Fruit fly (Drosophila melanogaster): ENCODE results near the gene CG10650.

The CG10650 gene

dm6 chr2L:19034213-19034929 is 38.6 kb upstream of the CG10650 start, which contains the start of the genes mib2 and CG31800 (continued):
- peak; percentile 44; the same call in 1 of the 3 replicates for TF ChIP-seq row (GFP tag; IDR thresholded peaks at IDR 0.05)
- peak; percentile 16 for TF ChIP-seq CG8924 (tag; optimal IDR thresholded peaks at IDR 0.05)
- TF ChIP-seq CG5245 (GFP tag; optimal IDR thresholded peaks at IDR 0.05): no peak
- TF ChIP-seq dpn (GFP tag; optimal IDR thresholded peaks at IDR 0.05): peak in 1 of 2 experiments; percentile 0
- peak; percentile 79 for TF ChIP-seq unc-4 (GFP tag; IDR thresholded peaks at IDR 0.05; ENCODE audit: partially characterized antibody)
- peak; percentile 16 for TF ChIP-seq CG10267 (tag; optimal IDR thresholded peaks at IDR 0.05)
- TF ChIP-seq hbn (GFP tag; IDR thresholded peaks at IDR 0.05; ENCODE audit: partially characterized antibody): peak; percentile 55
- no peak for TF ChIP-seq ATbp (GFP tag; optimal IDR thresholded peaks at IDR 0.05)
- TF ChIP-seq lmd (GFP tag; IDR thresholded peaks at IDR 0.05): no peak
- peak; percentile 74 for TF ChIP-seq CG2129 (GFP tag; IDR thresholded peaks at IDR 0.05; ENCODE audit: partially characterized antibody)
- TF ChIP-seq Tbp (GFP tag; optimal IDR thresholded peaks at IDR 0.05): no peak
- TF ChIP-seq wek (GFP tag; optimal IDR thresholded peaks at IDR 0.05): no peak
- no peak for TF ChIP-seq CG5180 (GFP tag; optimal IDR thresholded peaks at IDR 0.05)
- no peak for TF ChIP-seq CG8765 (GFP tag; IDR thresholded peaks at IDR 0.05)
- TF ChIP-seq CG13775 (GFP tag; optimal IDR thresholded peaks at IDR 0.05): no peak
- no peak for TF ChIP-seq Hr51 (GFP tag; optimal IDR thresholded peaks at IDR 0.05)
- no peak for TF ChIP-seq CG10959 (GFP tag; IDR thresholded peaks at IDR 0.05)
- peak; percentile 76 for TF ChIP-seq CG14860 (GFP tag; IDR thresholded peaks at IDR 0.05; ENCODE audit: partially characterized antibody)
- TF ChIP-seq gfzf (GFP tag; optimal IDR thresholded peaks at IDR 0.05): peak; percentile 22
- TF ChIP-seq CG17912 (GFP tag; optimal IDR thresholded peaks at IDR 0.05): no peak
- TF ChIP-seq sna (GFP tag; IDR thresholded peaks at IDR 0.05; ENCODE audit: partially characterized antibody): peak; percentile 83
- TF ChIP-seq pros (GFP tag; optimal IDR thresholded peaks at IDR 0.05): no peak
- no peak for TF ChIP-seq NC2β (GFP tag; optimal IDR thresholded peaks at IDR 0.05)
- peak; percentile 93 for TF ChIP-seq Sry-δ (GFP tag; optimal IDR thresholded peaks at IDR 0.05)
- TF ChIP-seq CG12104 (GFP tag; optimal IDR thresholded peaks at IDR 0.05): no peak
- peak; percentile 1 for TF ChIP-seq chn (GFP tag; optimal IDR thresholded peaks at IDR 0.05)
- no peak for TF ChIP-seq CG32772 (GFP tag; IDR thresholded peaks at IDR 0.05)
- TF ChIP-seq vfl (GFP tag; optimal IDR thresholded peaks at IDR 0.05): no peak
- no peak for TF ChIP-seq CG13296 (GFP tag; optimal IDR thresholded peaks at IDR 0.05)
- TF ChIP-seq CG17829 (tag; optimal IDR thresholded peaks at IDR 0.05): peak; percentile 35
- peak; percentile 77; the same call in 2 of the 3 replicates for TF ChIP-seq hb (GFP tag; IDR thresholded peaks at IDR 0.05; ENCODE audit: partially characterized antibody)
- peak; percentile 35; the same call in 1 of the 2 replicates for TF ChIP-seq sob (GFP tag; IDR thresholded peaks at IDR 0.05)
- TF ChIP-seq CG30020 (tag; optimal IDR thresholded peaks at IDR 0.05): peak; percentile 39
- no peak for TF ChIP-seq esg (GFP tag; conservative IDR thresholded peaks at IDR 0.05)
- no peak for TF ChIP-seq en (GFP tag; optimal IDR thresholded peaks at IDR 0.05)
- TF ChIP-seq stc (GFP tag; IDR thresholded peaks at IDR 0.05): no peak
- TF ChIP-seq Oli (tag; optimal IDR thresholded peaks at IDR 0.05): no peak
- peak; percentile 86 for TF ChIP-seq Dref (GFP tag; IDR thresholded peaks at IDR 0.05)
- no peak for TF ChIP-seq NFAT (GFP tag; IDR thresholded peaks at IDR 0.05)
- no peak for TF ChIP-seq ara (GFP tag; IDR thresholded peaks at IDR 0.05)
- TF ChIP-seq lab (GFP tag; optimal IDR thresholded peaks at IDR 0.05): no peak
- TF ChIP-seq amos (GFP tag; IDR thresholded peaks at IDR 0.05; ENCODE audit: partially characterized antibody): peak; percentile 88
- no peak for TF ChIP-seq D (optimal IDR thresholded peaks at IDR 0.05)
- TF ChIP-seq D (GFP tag; optimal IDR thresholded peaks at IDR 0.05): no peak
- peak; percentile 77 for TF ChIP-seq twi (tag; optimal IDR thresholded peaks at IDR 0.05)
- TF ChIP-seq CG18476 (GFP tag; optimal IDR thresholded peaks at IDR 0.05): no peak
- no peak for TF ChIP-seq CG4424 (GFP tag; optimal IDR thresholded peaks at IDR 0.05)
- no peak for TF ChIP-seq odd (GFP tag; optimal IDR thresholded peaks at IDR 0.05)
- no peak for TF ChIP-seq CG6254 (GFP tag; optimal IDR thresholded peaks at IDR 0.05)

All from whole organism, embryonic.